Worm (Caenorhabditis elegans) whole organism, L3 larva: ENCODE data around the gene F13H8.5.

Source experiments
- ceh-16 ChIP-seq: sonication (generic microtip); optimal IDR thresholded peaks from 2 replicates; lab custom pipeline; 2017; ENCODE audit warnings: missing biosample characterization, missing genetic modification characterization
- ceh-28 ChIP-seq: fragments of 150-350 bp; optimal IDR thresholded peaks from 2 replicates; lab custom pipeline; 2014; ENCODE audit warnings: missing biosample characterization, missing genetic modification reagents, missing genetic modification characterization
- ceh-82 ChIP-seq: fragments of 150-350 bp; optimal IDR thresholded peaks from 2 replicates; lab custom pipeline; 2014; ENCODE audit warnings: missing biosample characterization, missing genetic modification characterization
- elt-2 ChIP-seq: sonication (generic microtip); optimal IDR thresholded peaks from 2 replicates; lab custom pipeline; 2016; ENCODE audit warnings: missing genetic modification reagents, mild to moderate bottlenecking, missing genetic modification characterization, missing compliant biosample characterization
- elt-3 ChIP-seq, 3 experiments: fragments of 150-350 bp in 1 of 3; sonication (generic microtip) in 2 of 3; optimal IDR thresholded peaks; 2 replicates in 2 of 3; 4 replicates in 1 of 3; lab custom pipeline; 2014 to 2017; ENCODE audit warnings: missing biosample characterization in 3 of 3, missing genetic modification characterization in 3 of 3
- jun-1 ChIP-seq: fragments of 150-350 bp; optimal IDR thresholded peaks from 2 replicates; lab custom pipeline; 2014; ENCODE audit warnings: missing biosample characterization, missing genetic modification reagents, missing genetic modification characterization
- mdl-1 ChIP-seq: fragments of 150-350 bp; optimal IDR thresholded peaks from 2 replicates; lab custom pipeline; 2014; ENCODE audit warnings: missing biosample characterization, missing genetic modification characterization
- nhr-11 ChIP-seq: fragments of 150-350 bp; optimal IDR thresholded peaks from 2 replicates; lab custom pipeline; 2014; ENCODE audit warnings: missing biosample characterization, missing genetic modification characterization
- nhr-25 ChIP-seq: sonication (generic microtip); optimal IDR thresholded peaks from 2 replicates; lab custom pipeline; 2017; ENCODE audit warnings: missing biosample characterization, missing genetic modification characterization
- nhr-28 ChIP-seq: fragments of 150-350 bp; optimal IDR thresholded peaks from 2 replicates; lab custom pipeline; 2014; ENCODE audit warnings: missing biosample characterization, missing genetic modification characterization
- nhr-76 ChIP-seq: fragments of 150-350 bp; sonication (generic microtip); optimal IDR thresholded peaks from 5 replicates; lab custom pipeline; 2014; ENCODE audit warnings: missing biosample characterization, missing genetic modification characterization
- sea-2 ChIP-seq: fragments of 150-350 bp; sonication (generic microtip); optimal IDR thresholded peaks from 4 replicates; lab custom pipeline; 2014; ENCODE audit warnings: missing biosample characterization, missing genetic modification reagents, missing genetic modification characterization
- snpc-4 ChIP-seq: fragments of 150-350 bp; optimal IDR thresholded peaks from 2 replicates; lab custom pipeline; 2014; ENCODE audit warnings: missing biosample characterization, missing genetic modification characterization
- ztf-11 ChIP-seq: fragments of 150-350 bp; optimal IDR thresholded peaks from 2 replicates; lab custom pipeline; 2014; ENCODE audit warnings: missing biosample characterization, missing genetic modification characterization

DNA sequence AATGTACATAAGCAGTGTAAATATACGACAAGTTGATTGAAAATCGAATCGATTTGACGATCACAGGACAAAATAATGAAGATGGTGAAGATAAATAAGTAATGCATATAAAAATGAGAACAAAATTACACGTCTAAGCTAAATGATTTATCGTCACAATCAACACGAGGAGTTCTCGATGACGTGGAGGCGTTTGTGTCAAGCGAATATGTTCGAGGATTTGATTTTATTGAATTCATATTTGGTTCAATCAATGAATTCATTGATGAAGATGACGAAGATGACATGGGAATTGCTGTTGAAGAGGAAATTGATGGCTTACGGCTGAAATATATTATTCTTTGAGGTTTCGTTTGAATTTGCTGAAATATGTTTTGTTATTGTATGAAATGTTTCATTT, 36.6 kb upstream of the F13H8.5 start, which contains the start of gene nyn-3:
- TF ChIP-seq elt-3 (tag; optimal IDR thresholded peaks at IDR 0.05; lab: Kevin White, UChicago): no peak
- TF ChIP-seq mdl-1 (tag; lab: Kevin White, UChicago): no peak
- TF ChIP-seq snpc-4 (tag; lab: Kevin White, UChicago): no peak
- no peak for TF ChIP-seq nhr-11
- TF ChIP-seq elt-2 (tag; lab: Kevin White, UChicago): no peak
- no peak for TF ChIP-seq sea-2 (GFP tag; lab: Kevin White, UChicago)
- TF ChIP-seq ceh-28 (tag; lab: Kevin White, UChicago): no peak
- no peak for TF ChIP-seq jun-1 (tag; lab: Kevin White, UChicago)
- no peak for TF ChIP-seq nhr-25 (tag; lab: Kevin White, UChicago)
- TF ChIP-seq nhr-76 (tag; lab: Kevin White, UChicago): no peak
- TF ChIP-seq nhr-28 (tag; lab: Kevin White, UChicago): no peak
- no peak for TF ChIP-seq ceh-16 (tag; lab: Kevin White, UChicago)
- no peak for TF ChIP-seq ceh-82 (tag; lab: Kevin White, UChicago)
- no peak for TF ChIP-seq ztf-11 (tag; lab: Kevin White, UChicago)
